Worm (Caenorhabditis elegans): ENCODE results near the gene F46H6.5.

DNA sequence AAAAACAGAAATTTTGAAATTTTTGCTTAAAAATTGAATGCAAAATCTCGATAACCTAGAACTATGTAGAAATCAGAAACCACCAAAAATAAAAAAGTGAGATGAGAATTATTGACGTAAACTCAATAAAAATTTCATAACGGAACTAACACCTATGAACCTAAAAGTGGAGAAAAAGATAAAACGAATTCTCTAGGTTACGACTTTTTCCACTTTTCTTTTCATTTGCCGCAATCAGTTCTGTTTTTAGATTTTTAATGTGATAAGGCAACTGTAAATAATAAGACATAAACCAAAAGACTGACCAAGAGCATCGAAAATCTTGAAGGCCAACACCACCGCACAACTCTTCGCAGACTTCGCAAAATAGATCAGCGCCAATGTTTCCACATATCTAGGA, 10.0 kb upstream of the F46H6.5 start:
- TF ChIP-seq snpc-1.3 (tag; optimal IDR thresholded peaks at IDR 0.05; ENCODE audit: insufficient read depth) (no peak), unc-62 (GFP tag; optimal IDR thresholded peaks at IDR 0.05) (no peak), nfyb-1 (GFP tag; IDR thresholded peaks at IDR 0.05) (no peak), efl-1 (GFP tag; optimal IDR thresholded peaks at IDR 0.05) (no peak), T26A5.8 (tag; optimal IDR thresholded peaks at IDR 0.05) (no peak), hlh-12 (tag; optimal IDR thresholded peaks at IDR 0.05) (no peak), akir-1 (GFP tag; optimal IDR thresholded peaks at IDR 0.05) (no peak), egl-18 (GFP tag; IDR thresholded peaks at IDR 0.05) (no peak), nhr-80 (tag; optimal IDR thresholded peaks at IDR 0.05) (no peak), gei-17 (GFP tag; optimal IDR thresholded peaks at IDR 0.05) (no peak), die-1 (tag; optimal IDR thresholded peaks at IDR 0.05) (no peak), dpl-1 (GFP tag; optimal IDR thresholded peaks at IDR 0.05) (no peak), let-607 (tag; optimal IDR thresholded peaks at IDR 0.05) (no peak)

All from whole organism, young adult.